Fruit fly (Drosophila melanogaster) Kc167 (cell line): ENCODE measurements around the gene CG15387.

ENCODE experiments used
- psq ChIP-seq: fragments of >200 bp; optimal IDR thresholded peaks from 2 replicates; lab custom pipeline; 2017; ENCODE audit warnings: missing external identifiers
- ttk ChIP-seq: sonication (Bioruptor generic); optimal IDR thresholded peaks from 2 replicates; lab custom pipeline; 2017; ENCODE audit warnings: missing external identifiers

dm6 chr2L:2236722-2237121, 10.6 kb upstream of the CG15387 start, which contains the start of gene Sec24CD:
- TF ChIP-seq psq (peak; percentile 28), ttk (lab: Kevin White, UChicago) (no peak)
